Worm (Caenorhabditis elegans): ENCODE data around the gene R08A2.7.

DNA sequence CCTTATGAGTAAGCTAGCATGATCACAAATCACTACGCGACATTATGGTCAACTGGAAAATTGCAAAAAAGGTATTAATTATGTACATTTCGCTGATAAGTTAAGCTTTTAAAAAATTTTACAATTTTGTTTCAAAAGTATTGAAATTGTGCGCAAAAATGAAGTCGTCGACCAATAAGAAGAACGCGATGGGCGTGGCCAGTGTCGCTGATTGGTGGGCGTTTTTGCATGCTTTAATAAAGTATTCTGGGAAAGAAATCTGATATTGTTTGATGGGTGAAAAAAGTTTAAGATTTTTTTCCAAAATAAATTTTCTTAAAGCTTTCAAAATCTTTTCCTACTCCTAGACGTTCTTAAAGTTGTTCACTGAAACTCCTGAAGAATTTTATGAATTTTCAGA lies 44.8 kb upstream of the R08A2.7 start:
- TF ChIP-seq sea-2 (GFP tag; optimal IDR thresholded peaks at IDR 0.05) (no peak), R02D3.7 (tag; optimal IDR thresholded peaks at IDR 0.05) (no peak), ama-1 (optimal IDR thresholded peaks at IDR 0.05) (no peak), nhr-77 (tag; optimal IDR thresholded peaks at IDR 0.05) (no peak), unc-39 (tag; optimal IDR thresholded peaks at IDR 0.05) (no peak), ztf-11 (tag; optimal IDR thresholded peaks at IDR 0.05) (no peak), nhr-76 (tag; optimal IDR thresholded peaks at IDR 0.05) (no peak), nfya-1 (tag; optimal IDR thresholded peaks at IDR 0.05; ENCODE audit: insufficient read depth) (peak; percentile 80), nhr-11 (tag; optimal IDR thresholded peaks at IDR 0.05) (no peak)
